Fruit fly (Drosophila melanogaster): ENCODE measurements around the gene Vps8.

- TF ChIP-seq CG8478 (optimal IDR thresholded peaks at IDR 0.05) (no peak), CTCF (optimal IDR thresholded peaks at IDR 0.05) (no peak)
These were observed 3.5 kb upstream of the Vps8 start for dm6 chr3L:6498602-6499001.

Measured in S2 (cell line).